Worm (Caenorhabditis elegans): ENCODE measurements around the gene Y39A1A.18.

Gene Y39A1A.18

DNA sequence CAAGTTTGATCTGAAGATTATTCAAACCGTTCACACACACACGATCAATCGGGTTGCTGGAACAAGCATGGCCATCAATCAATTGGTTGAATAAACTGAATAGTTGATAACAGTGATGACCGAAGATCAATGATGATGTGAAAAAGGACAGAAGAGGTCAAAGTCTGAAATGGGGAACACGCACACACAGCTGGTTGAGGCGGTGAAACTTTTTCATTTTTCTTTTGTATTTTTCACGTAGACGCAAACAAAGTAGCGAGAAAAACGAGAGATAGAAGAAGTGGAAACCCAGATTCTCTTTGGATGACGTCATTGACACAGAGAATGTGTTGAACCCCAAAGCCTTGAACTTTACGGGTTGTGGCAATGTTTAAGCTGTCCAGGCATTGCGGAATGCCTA is 23.2 kb upstream of the Y39A1A.18 start (continued):
- TF ChIP-seq sea-2 (GFP tag; IDR thresholded peaks at IDR 0.05) (no peak), hsf-1 (GFP tag; IDR thresholded peaks at IDR 0.05) (no peak), unc-62 (GFP tag; optimal IDR thresholded peaks at IDR 0.05) (no peak), mxl-1 (tag; optimal IDR thresholded peaks at IDR 0.05) (no peak), akir-1 (GFP tag; optimal IDR thresholded peaks at IDR 0.05) (no peak), K12H6.12 (tag; optimal IDR thresholded peaks at IDR 0.05) (no peak), Y53F4B.3 (GFP tag; IDR thresholded peaks at IDR 0.05) (no peak), xnd-1 (tag; optimal IDR thresholded peaks at IDR 0.05) (no peak), die-1 (tag; optimal IDR thresholded peaks at IDR 0.05) (peak; percentile 45), lsy-27 (tag; optimal IDR thresholded peaks at IDR 0.05; ENCODE audit: borderline replicate concordance, insufficient read depth) (no peak), F37B4.10 (GFP tag; IDR thresholded peaks at IDR 0.05) (0 out of 2 replicates have a peak, but pooled peaks have one; percentile 52), F23B12.7 (tag; optimal IDR thresholded peaks at IDR 0.05; ENCODE audit: insufficient read depth) (peak; percentile 2), ceh-79 (tag; optimal IDR thresholded peaks at IDR 0.05) (no peak), Y67H2A.10 (GFP tag; conservative IDR thresholded peaks at IDR 0.05) (no peak), ama-1 (optimal IDR thresholded peaks at IDR 0.05) (peak; percentile 75), ama-1 (GFP tag; optimal IDR thresholded peaks at IDR 0.05) (no peak), ztf-22 (GFP tag; optimal IDR thresholded peaks at IDR 0.05) (no peak), madf-10 (tag; optimal IDR thresholded peaks at IDR 0.05) (peak; percentile 41), let-526 (GFP tag; IDR thresholded peaks at IDR 0.05) (no peak; the same call in 1 of the 2 replicates), Y95B8A.8 (GFP tag; IDR thresholded peaks at IDR 0.05) (no peak), B0336.3 (GFP tag; IDR thresholded peaks at IDR 0.05) (no peak), sptf-2 (GFP tag; optimal IDR thresholded peaks at IDR 0.05) (no peak), nhr-27 (tag; optimal IDR thresholded peaks at IDR 0.05) (no peak), lin-26 (GFP tag; IDR thresholded peaks at IDR 0.05) (peak; percentile 40; the same call in 1 of the 2 replicates), lin-35 (GFP tag; optimal IDR thresholded peaks at IDR 0.05) (no peak), T07F8.4 (tag; optimal IDR thresholded peaks at IDR 0.05) (no peak), ekl-4 (GFP tag; IDR thresholded peaks at IDR 0.05) (no peak), zim-3 (tag; optimal IDR thresholded peaks at IDR 0.05) (no peak), dpff-1 (tag; optimal IDR thresholded peaks at IDR 0.05) (no peak), efl-1 (GFP tag; optimal IDR thresholded peaks at IDR 0.05) (no peak), lin-54 (GFP tag; optimal IDR thresholded peaks at IDR 0.05) (peak; percentile 24), egrh-3 (GFP tag; IDR thresholded peaks at IDR 0.05) (no peak), ztf-6 (GFP tag; IDR thresholded peaks at IDR 0.05) (no peak), attf-3 (GFP tag; conservative IDR thresholded peaks at IDR 0.05) (no peak), zfh-2 (GFP tag; conservative IDR thresholded peaks at IDR 0.05) (no peak), T26A5.8 (tag; optimal IDR thresholded peaks at IDR 0.05) (no peak), F57C9.4 (tag; optimal IDR thresholded peaks at IDR 0.05) (no peak), ceh-27 (GFP tag; optimal IDR thresholded peaks at IDR 0.05) (peak; percentile 32), nhr-120 (GFP tag; IDR thresholded peaks at IDR 0.05) (no peak), F52B5.7 (tag; optimal IDR thresholded peaks at IDR 0.05) (no peak), chd-7 (tag; optimal IDR thresholded peaks at IDR 0.05) (peak; percentile 60), ztf-25 (GFP tag; IDR thresholded peaks at IDR 0.05) (no peak), Y79H2A.3 (GFP tag; conservative IDR thresholded peaks at IDR 0.05) (no peak), pha-4 (tag; optimal IDR thresholded peaks at IDR 0.05) (no peak), F49E8.2 (tag; optimal IDR thresholded peaks at IDR 0.05; ENCODE audit: insufficient read depth) (no peak), ztf-3 (GFP tag; optimal IDR thresholded peaks at IDR 0.05) (no peak), snpc-1.1 (tag; optimal IDR thresholded peaks at IDR 0.05; ENCODE audit: insufficient read depth) (no peak), aptf-3 (GFP tag; IDR thresholded peaks at IDR 0.05) (no peak), attf-5 (GFP tag; optimal IDR thresholded peaks at IDR 0.05) (peak; percentile 46), ztf-18 (tag; optimal IDR thresholded peaks at IDR 0.05) (peak; percentile 3)
